Worm (Caenorhabditis elegans) whole organism, mixed stage, embryonic: Measurements from ENCODE around the gene vps-60.

Experiments
- ceh-43 ChIP-seq: fragments of 200-800 bp; sonication (Bioruptor generic); optimal IDR thresholded peaks from 2 replicates; lab custom pipeline; 2018; ENCODE audit warnings: mild to moderate bottlenecking, missing genetic modification characterization, moderate library complexity, missing compliant biosample characterization
- sptf-1 ChIP-seq: sonication (generic microtip); optimal IDR thresholded peaks from 2 replicates; lab custom pipeline; 2017; ENCODE audit warnings: mild to moderate bottlenecking, missing genetic modification characterization, moderate library complexity, missing compliant biosample characterization
- ztf-11 ChIP-seq: fragments of 150-350 bp; optimal IDR thresholded peaks from 2 replicates; lab custom pipeline; 2014; ENCODE audit warnings: missing biosample characterization, missing genetic modification characterization

DNA sequence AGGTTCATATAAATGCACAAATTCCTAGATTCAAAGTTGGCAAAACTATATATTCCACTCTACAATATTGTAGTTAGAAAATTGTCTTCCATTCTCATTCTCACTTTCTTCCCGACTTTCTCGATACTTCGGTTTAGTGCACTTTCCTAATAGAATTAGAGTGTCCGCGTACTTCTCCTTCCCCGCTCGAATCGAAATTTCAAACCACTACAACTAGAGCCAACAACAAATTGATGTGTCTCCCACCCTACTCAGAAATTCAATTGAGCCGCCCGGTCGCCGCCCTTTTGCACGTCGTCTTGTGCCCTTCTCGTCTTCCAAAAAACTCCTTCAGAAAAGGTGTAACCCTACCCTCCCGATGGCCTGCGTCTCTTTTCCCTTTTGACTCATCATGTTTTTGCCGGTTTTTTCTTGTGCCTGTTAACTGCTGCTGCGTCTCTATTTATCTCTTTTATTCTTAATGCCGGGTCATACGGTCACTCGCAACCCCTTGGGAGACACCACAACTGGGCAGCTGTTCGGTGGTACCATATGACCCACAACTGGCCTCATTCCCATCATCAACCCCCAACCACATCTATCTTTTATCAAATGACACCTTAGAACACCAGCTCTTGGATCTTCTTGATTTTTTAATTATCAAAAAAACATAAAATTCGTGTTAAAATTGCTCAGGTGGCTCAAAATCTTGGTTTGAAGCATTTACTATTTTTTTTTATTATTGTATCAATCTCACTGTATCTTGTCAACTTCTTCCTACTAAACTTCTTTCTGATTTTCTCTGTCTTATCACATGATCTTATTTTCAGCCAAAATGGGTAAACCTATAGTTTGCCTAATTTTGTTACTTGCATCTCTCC lies 11.6 kb downstream of the vps-60 start, which contains the start of gene tag-196:
- TF ChIP-seq ceh-43 (GFP tag; lab: Kevin White, UChicago) = no peak
- no peak for TF ChIP-seq sptf-1 (tag; lab: Kevin White, UChicago)
- TF ChIP-seq ztf-11 (tag; lab: Kevin White, UChicago) = no peak
